Fruit fly (Drosophila melanogaster) whole organism, embryonic: ENCODE data around the gene CG9132.

Source experiments
- CG10274 ChIP-seq: fragments of 200-800 bp; sonication (Bioruptor generic); optimal IDR thresholded peaks from 3 replicates; lab custom pipeline; 2017; ENCODE audit warnings: missing biosample characterization, mild to moderate bottlenecking, missing genetic modification characterization
- CG11247 ChIP-seq: fragments of 200-800 bp; sonication (Bioruptor generic); IDR thresholded peaks from 2 replicates; pipeline ENCODE4 v1.3.6; 2022; ENCODE audit warnings: missing biosample characterization, missing genetic modification characterization
- CG12236 ChIP-seq: fragments of 200-800 bp; sonication (Bioruptor generic); optimal IDR thresholded peaks from 2 replicates; lab custom pipeline; 2016; ENCODE audit warnings: missing biosample characterization, missing genetic modification characterization
- CG13775 ChIP-seq: fragments of 200-800 bp; sonication (Bioruptor generic); optimal IDR thresholded peaks from 3 replicates; lab custom pipeline; 2017; ENCODE audit warnings: missing biosample characterization, mild to moderate bottlenecking, missing genetic modification characterization
- CG14441 ChIP-seq: fragments of 200-800 bp; sonication (Bioruptor generic); IDR thresholded peaks from 2 replicates; pipeline ENCODE4 v1.3.6; 2022; ENCODE audit warnings: missing biosample characterization, missing genetic modification characterization
- CG15073 ChIP-seq: fragments of 200-800 bp; sonication (Bioruptor generic); optimal IDR thresholded peaks from 2 replicates; lab custom pipeline; 2016; ENCODE audit warnings: missing biosample characterization, missing genetic modification characterization
- CG1647 ChIP-seq: fragments of 200-800 bp; sonication (Bioruptor generic); optimal IDR thresholded peaks from 3 replicates; lab custom pipeline; 2016; ENCODE audit warnings: missing biosample characterization, missing genetic modification characterization
- CG2129 ChIP-seq: fragments of 200-800 bp; sonication (Bioruptor generic); IDR thresholded peaks from 2 replicates; pipeline ENCODE4 v1.3.6; 2022; ENCODE audit warnings: missing biosample characterization, missing genetic modification characterization; ENCODE audit not compliant: partially characterized antibody
- CG2678 ChIP-seq: fragments of 200-800 bp; sonication (Bioruptor generic); optimal IDR thresholded peaks from 3 replicates; lab custom pipeline; 2019; ENCODE audit warnings: missing biosample characterization, mild to moderate bottlenecking, missing genetic modification characterization, moderate library complexity
- CG2889 ChIP-seq: fragments of 200-800 bp; sonication (Bioruptor generic); IDR thresholded peaks from 3 replicates; pipeline ENCODE4 v1.3.6; 2022; ENCODE audit warnings: missing biosample characterization, missing genetic modification characterization
- CG30020 ChIP-seq: fragments of 200-800 bp; optimal IDR thresholded peaks from 2 replicates; lab custom pipeline; 2019; ENCODE audit warnings: missing biosample characterization, mild to moderate bottlenecking, missing genetic modification characterization, moderate library complexity
- CG30403 ChIP-seq: fragments of 200-800 bp; sonication (Bioruptor generic); optimal IDR thresholded peaks from 3 replicates; lab custom pipeline; 2016; ENCODE audit warnings: missing biosample characterization, missing genetic modification characterization
- CG33213 ChIP-seq: fragments of 200-800 bp; sonication (Bioruptor generic); optimal IDR thresholded peaks from 3 replicates; lab custom pipeline; 2016; ENCODE audit warnings: missing biosample characterization, missing genetic modification characterization
- CG33557 ChIP-seq: fragments of 200-800 bp; sonication (Bioruptor generic); optimal IDR thresholded peaks from 2 replicates; lab custom pipeline; 2019; ENCODE audit warnings: missing biosample characterization, mild to moderate bottlenecking, missing genetic modification characterization, moderate library complexity
- CG4282 ChIP-seq: fragments of 200-800 bp; sonication (Bioruptor generic); optimal IDR thresholded peaks from 2 replicates; lab custom pipeline; 2016; ENCODE audit warnings: missing biosample characterization, missing genetic modification characterization
- CG7372 ChIP-seq: fragments of 200-800 bp; sonication (Bioruptor generic); IDR thresholded peaks from 2 replicates; pipeline ENCODE4 v1.3.6; 2022; ENCODE audit warnings: missing biosample characterization, missing genetic modification characterization
- CG7745 ChIP-seq: fragments of 200-800 bp; sonication (Bioruptor generic); optimal IDR thresholded peaks from 2 replicates; lab custom pipeline; 2018; ENCODE audit warnings: missing biosample characterization, mild to moderate bottlenecking, missing genetic modification characterization, moderate library complexity
- CG8089 ChIP-seq: fragments of 200-800 bp; sonication (Bioruptor generic); optimal IDR thresholded peaks from 3 replicates; lab custom pipeline; 2016; ENCODE audit warnings: missing biosample characterization, missing genetic modification characterization
- CG8290 ChIP-seq, 3 experiments: fragments of 200-800 bp; sonication (Bioruptor generic); optimal IDR thresholded peaks; 2 replicates each; lab custom pipeline; 2016 to 2019; ENCODE audit warnings: missing biosample characterization in 3 of 3, missing genetic modification characterization in 3 of 3, mild to moderate bottlenecking in 2 of 3, moderate library complexity in 1 of 3
- CG8924 ChIP-seq: fragments of 200-800 bp; optimal IDR thresholded peaks from 3 replicates; lab custom pipeline; 2019; ENCODE audit warnings: missing biosample characterization, mild to moderate bottlenecking, missing genetic modification characterization, moderate library complexity
- CG9437 ChIP-seq: fragments of 200-800 bp; sonication (Bioruptor generic); optimal IDR thresholded peaks from 2 replicates; lab custom pipeline; 2018; ENCODE audit warnings: missing biosample characterization, mild to moderate bottlenecking, missing genetic modification characterization
- CHES-1-like ChIP-seq: fragments of 200-800 bp; sonication (Bioruptor generic); optimal IDR thresholded peaks from 2 replicates; lab custom pipeline; 2016; ENCODE audit warnings: missing biosample characterization, missing genetic modification characterization
- Deaf1 ChIP-seq: fragments of 200-800 bp; optimal IDR thresholded peaks from 3 replicates; lab custom pipeline; 2019; ENCODE audit warnings: missing biosample characterization, mild to moderate bottlenecking, missing genetic modification characterization, moderate library complexity
- GATAe ChIP-seq: fragments of 200-800 bp; sonication (Bioruptor generic); conservative IDR thresholded peaks from 2 replicates; pipeline ENCODE4 v1.3.6; 2022; ENCODE audit warnings: missing biosample characterization, missing genetic modification characterization
- Hmx ChIP-seq: fragments of 200-800 bp; sonication (Bioruptor generic); optimal IDR thresholded peaks from 2 replicates; lab custom pipeline; 2016; ENCODE audit warnings: missing biosample characterization, missing genetic modification characterization
- MTF-1 ChIP-seq: fragments of 200-800 bp; sonication (Bioruptor generic); optimal IDR thresholded peaks from 2 replicates; lab custom pipeline; 2018; ENCODE audit warnings: missing biosample characterization, mild to moderate bottlenecking, missing genetic modification characterization, borderline replicate concordance
- NFAT ChIP-seq: fragments of 200-800 bp; sonication (Bioruptor generic); IDR thresholded peaks from 2 replicates; pipeline ENCODE4 v1.3.6; 2022; ENCODE audit warnings: missing biosample characterization, missing genetic modification characterization
- Nf-YC ChIP-seq: fragments of 200-800 bp; optimal IDR thresholded peaks from 3 replicates; lab custom pipeline; 2019; ENCODE audit warnings: missing biosample characterization, mild to moderate bottlenecking, missing genetic modification characterization, moderate library complexity
- Oaz ChIP-seq: fragments of 200-800 bp; sonication (Bioruptor generic); IDR thresholded peaks from 2 replicates; pipeline ENCODE4 v1.3.6; 2022; ENCODE audit warnings: missing biosample characterization, missing genetic modification characterization
- Ptx1 ChIP-seq: fragments of 200-800 bp; sonication (Bioruptor generic); IDR thresholded peaks from 2 replicates; pipeline ENCODE4 v1.3.6; 2022; ENCODE audit warnings: missing biosample characterization, missing genetic modification characterization
- Trl ChIP-seq, 3 experiments: fragments of >200 bp in 2 of 3; fragments of 200-800 bp in 1 of 3; sonication (Bioruptor generic) in 1 of 3; optimal IDR thresholded peaks; 2 replicates in 1 of 3; 3 replicates in 2 of 3; lab custom pipeline; 2016 to 2017; ENCODE audit warnings: missing biosample characterization in 1 of 3, missing genetic modification characterization in 1 of 3
- ash1 ChIP-seq: fragments of 200-800 bp; sonication (Bioruptor generic); optimal IDR thresholded peaks from 2 replicates; lab custom pipeline; 2018; ENCODE audit warnings: missing biosample characterization, mild to moderate bottlenecking, missing genetic modification characterization
- bab2 ChIP-seq: fragments of 200-800 bp; sonication (Bioruptor generic); optimal IDR thresholded peaks from 2 replicates; lab custom pipeline; 2016; ENCODE audit warnings: missing biosample characterization, missing genetic modification characterization
- bbx ChIP-seq: fragments of 200-800 bp; sonication (Bioruptor generic); IDR thresholded peaks from 2 replicates; pipeline ENCODE4 v1.3.6; 2022; ENCODE audit warnings: missing biosample characterization, missing genetic modification characterization; ENCODE audit not compliant: partially characterized antibody
- bcd ChIP-seq: fragments of 200-800 bp; sonication (Bioruptor generic); optimal IDR thresholded peaks from 2 replicates; lab custom pipeline; 2017; ENCODE audit warnings: missing biosample characterization, mild to moderate bottlenecking, missing genetic modification characterization
- br ChIP-seq: fragments of >200 bp; optimal IDR thresholded peaks from 2 replicates; lab custom pipeline; 2017
- cg ChIP-seq: fragments of 200-800 bp; sonication (Bioruptor generic); optimal IDR thresholded peaks from 3 replicates; lab custom pipeline; 2019; ENCODE audit warnings: missing biosample characterization, mild to moderate bottlenecking, missing genetic modification characterization, moderate library complexity
- chn ChIP-seq: fragments of 200-800 bp; sonication (Bioruptor generic); optimal IDR thresholded peaks from 2 replicates; lab custom pipeline; 2016; ENCODE audit warnings: missing biosample characterization, missing genetic modification characterization
- ci ChIP-seq: fragments of 200-800 bp; sonication (Bioruptor generic); IDR thresholded peaks from 3 replicates; pipeline ENCODE4 v1.3.6; 2022; ENCODE audit warnings: missing biosample characterization, missing genetic modification characterization
- dimm ChIP-seq: fragments of 200-800 bp; sonication (Bioruptor generic); IDR thresholded peaks from 2 replicates; pipeline ENCODE4 v1.3.6; 2022; ENCODE audit warnings: missing biosample characterization, missing genetic modification characterization
- dm ChIP-seq: fragments of 200-800 bp; sonication (Bioruptor generic); optimal IDR thresholded peaks from 3 replicates; lab custom pipeline; 2016; ENCODE audit warnings: missing biosample characterization, missing genetic modification characterization
- exex ChIP-seq: fragments of 200-800 bp; sonication (Bioruptor generic); optimal IDR thresholded peaks from 4 replicates; lab custom pipeline; 2018; ENCODE audit warnings: missing biosample characterization, mild to moderate bottlenecking, missing genetic modification characterization, moderate library complexity
- gem ChIP-seq: fragments of 200-800 bp; sonication (Bioruptor generic); optimal IDR thresholded peaks from 2 replicates; lab custom pipeline; 2019; ENCODE audit warnings: missing biosample characterization, mild to moderate bottlenecking, missing genetic modification characterization, moderate library complexity
- gsb ChIP-seq: fragments of 200-800 bp; sonication (Bioruptor generic); IDR thresholded peaks from 2 replicates; pipeline ENCODE4 v1.3.6; 2022; ENCODE audit warnings: missing biosample characterization, missing genetic modification characterization
- lbe ChIP-seq: fragments of 200-800 bp; sonication (Bioruptor generic); optimal IDR thresholded peaks from 2 replicates; lab custom pipeline; 2016; ENCODE audit warnings: missing biosample characterization, mild to moderate bottlenecking, missing genetic modification characterization
- nau ChIP-seq: fragments of 200-800 bp; sonication (Bioruptor generic); optimal IDR thresholded peaks from 3 replicates; lab custom pipeline; 2017; ENCODE audit warnings: missing biosample characterization, mild to moderate bottlenecking, missing genetic modification characterization, missing genetic modification reagents
- schlank ChIP-seq: fragments of 200-800 bp; sonication (Bioruptor generic); optimal IDR thresholded peaks from 2 replicates; lab custom pipeline; 2018; ENCODE audit warnings: missing biosample characterization, mild to moderate bottlenecking, missing genetic modification characterization
- tgo ChIP-seq: fragments of 200-800 bp; sonication (Bioruptor generic); IDR thresholded peaks from 3 replicates; pipeline ENCODE4 v1.3.6; 2022; ENCODE audit warnings: missing biosample characterization, missing genetic modification characterization
- tx ChIP-seq: fragments of 200-800 bp; sonication (Bioruptor generic); optimal IDR thresholded peaks from 2 replicates; lab custom pipeline; 2016; ENCODE audit warnings: missing biosample characterization, missing genetic modification characterization
- z ChIP-seq: fragments of 200-800 bp; sonication (Bioruptor generic); IDR thresholded peaks from 3 replicates; pipeline ENCODE4 v1.3.6; 2022; ENCODE audit warnings: missing biosample characterization, missing genetic modification characterization

Gene CG9132

DNA sequence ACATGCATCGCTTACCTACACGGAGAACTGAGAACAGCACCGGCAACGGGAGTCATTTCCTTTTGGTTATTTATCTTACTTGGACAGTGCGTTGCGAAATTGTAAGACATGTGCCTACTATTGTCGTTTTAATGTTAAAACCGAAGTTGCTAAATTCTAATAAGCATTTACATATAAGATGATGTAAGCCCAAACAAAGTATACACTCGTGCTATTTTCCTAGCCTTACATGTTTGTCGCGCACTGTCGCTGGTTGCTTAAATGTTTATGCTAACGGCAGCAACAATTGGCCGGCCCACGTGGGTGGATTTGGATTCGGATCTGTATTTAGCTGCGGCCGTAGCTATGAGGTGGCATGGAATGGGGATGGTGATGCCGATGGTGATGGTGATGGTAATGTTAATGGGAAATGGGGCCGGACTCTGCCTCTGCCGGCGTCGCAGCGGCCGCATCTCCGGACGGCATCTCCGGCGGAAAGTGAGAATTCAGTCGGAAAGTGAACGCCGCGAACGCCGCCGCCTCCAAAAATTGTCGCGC is 10.8 kb upstream of the CG9132 start, which contains the start of gene CG4829 (continued):
- peak; percentile 63 for TF ChIP-seq Deaf1
- TF ChIP-seq dm (GFP tag; lab: Kevin White, UChicago), result peak; percentile 74
- peak; percentile 77 for TF ChIP-seq gsb (GFP tag; lab: Robert Waterston, UW)
- TF ChIP-seq tx, result peak; percentile 77
- peak; percentile 74 for TF ChIP-seq schlank
- TF ChIP-seq chn, result peak; percentile 81
- TF ChIP-seq gem, result peak; percentile 91
- peak; percentile 86 for TF ChIP-seq bab2
- TF ChIP-seq CG7372 (GFP tag; lab: Robert Waterston, UW), result peak; percentile 79
- peak; percentile 72; the same call in 1 of the 2 replicates for TF ChIP-seq NFAT
- TF ChIP-seq CG2678 (tag; lab: Kevin White, UChicago), result peak; percentile 94
- peak; percentile 86 for TF ChIP-seq CG1647 (GFP tag; lab: Kevin White, UChicago)
- peak; percentile 80 for TF ChIP-seq Nf-YC (tag; lab: Kevin White, UChicago)
- no peak for TF ChIP-seq Trl (optimal IDR thresholded peaks at IDR 0.05; lab: Kevin White, UChicago)
- peak; percentile 87 for TF ChIP-seq Trl (GFP tag; optimal IDR thresholded peaks at IDR 0.05; lab: Kevin White, UChicago)
- TF ChIP-seq GATAe (GFP tag; lab: Robert Waterston, UW), result no peak
- TF ChIP-seq CG9437 (GFP tag; lab: Kevin White, UChicago), result peak; percentile 73
- TF ChIP-seq nau (GFP tag; lab: Kevin White, UChicago), result peak; percentile 79
- no peak for TF ChIP-seq lbe (GFP tag; lab: Kevin White, UChicago)
- TF ChIP-seq CG33557 (GFP tag; lab: Kevin White, UChicago), result peak; percentile 52
- no peak for TF ChIP-seq cg (GFP tag; lab: Kevin White, UChicago)
- peak; percentile 33 for TF ChIP-seq CG30020
- peak; percentile 11 for TF ChIP-seq CG8290 (GFP tag; optimal IDR thresholded peaks at IDR 0.05; lab: Kevin White, UChicago)
- peak in 1 of 2 experiments; percentile 97 for TF ChIP-seq CG8290 (tag; optimal IDR thresholded peaks at IDR 0.05; lab: Kevin White, UChicago)
- peak; percentile 85 for TF ChIP-seq CG33213
- TF ChIP-seq dimm (GFP tag; lab: Robert Waterston, UW), result peak; percentile 48; the same call in 1 of the 2 replicates
- TF ChIP-seq br, result no peak
- peak; percentile 60 for TF ChIP-seq CG13775 (GFP tag; lab: Kevin White, UChicago)
- TF ChIP-seq CG12236 (GFP tag; lab: Kevin White, UChicago), result peak; percentile 63
- peak; percentile 76; the same call in 2 of the 3 replicates for TF ChIP-seq CG2889 (GFP tag; lab: Robert Waterston, UW)
- TF ChIP-seq ash1 (GFP tag; lab: Kevin White, UChicago), result no peak
- TF ChIP-seq ci (GFP tag; lab: Robert Waterston, UW), result peak; percentile 93
- TF ChIP-seq CG10274 (GFP tag; lab: Kevin White, UChicago), result peak; percentile 79
- TF ChIP-seq Ptx1 (GFP tag; lab: Robert Waterston, UW), result peak; percentile 90
- peak; percentile 1 for TF ChIP-seq Hmx (GFP tag; lab: Kevin White, UChicago)
- peak; percentile 71 for TF ChIP-seq CG4282 (GFP tag; lab: Kevin White, UChicago)
- TF ChIP-seq CHES-1-like (GFP tag; lab: Kevin White, UChicago), result peak; percentile 66
- peak; percentile 91 for TF ChIP-seq CG14441
- peak; percentile 92 for TF ChIP-seq CG8924
- no peak for TF ChIP-seq CG2129 (GFP tag; lab: Robert Waterston, UW)
- peak; percentile 10 for TF ChIP-seq CG15073 (GFP tag; lab: Kevin White, UChicago)
- TF ChIP-seq CG11247 (GFP tag; lab: Robert Waterston, UW), result peak; percentile 86
- TF ChIP-seq z (GFP tag; lab: Robert Waterston, UW), result 0 out of 3 replicates have a peak, but pooled peaks have one; percentile 30
- peak; percentile 86 for TF ChIP-seq MTF-1
- TF ChIP-seq Oaz (GFP tag; lab: Robert Waterston, UW), result peak; percentile 81
- peak; percentile 85 for TF ChIP-seq CG30403 (GFP tag; lab: Kevin White, UChicago)
- peak; percentile 63 for TF ChIP-seq exex (tag; lab: Kevin White, UChicago)
- peak; percentile 87 for TF ChIP-seq tgo
- TF ChIP-seq bbx (GFP tag; lab: Robert Waterston, UW), result no peak
- peak; percentile 84 for TF ChIP-seq CG8089 (GFP tag; lab: Kevin White, UChicago)
- TF ChIP-seq CG7745 (tag; lab: Kevin White, UChicago), result no peak
- TF ChIP-seq bcd (GFP tag; lab: Kevin White, UChicago), result peak; percentile 86
